Worm (Caenorhabditis elegans) whole organism, L2 larva: Measurements from ENCODE around the gene nmgp-1.
A peak's percentile ranks its signal among the peaks of the same experiment; 100 is the strongest.

ENCODE experiments used
- C34F6.9 ChIP-seq: fragments of 150-350 bp; optimal IDR thresholded peaks from 2 replicates; lab custom pipeline; 2014; ENCODE audit warnings: missing biosample characterization, missing genetic modification characterization
- F13H6.1 ChIP-seq: sonication (generic microtip); optimal IDR thresholded peaks from 2 replicates; lab custom pipeline; 2016; ENCODE audit warnings: missing genetic modification characterization, missing compliant biosample characterization
- R02D3.7 ChIP-seq: fragments of 150-350 bp; optimal IDR thresholded peaks from 2 replicates; lab custom pipeline; 2014; ENCODE audit warnings: missing biosample characterization, missing genetic modification characterization
- Y55F3AM.14 ChIP-seq: fragments of 200-800 bp; sonication (Bioruptor generic); optimal IDR thresholded peaks from 2 replicates; lab custom pipeline; 2018; ENCODE audit warnings: mild to moderate bottlenecking, missing genetic modification characterization, missing compliant biosample characterization
- ZK546.5 ChIP-seq: sonication (generic microtip); optimal IDR thresholded peaks from 2 replicates; lab custom pipeline; 2017; ENCODE audit warnings: missing biosample characterization, missing genetic modification characterization
- aly-2 ChIP-seq: fragments of 150-350 bp; optimal IDR thresholded peaks from 2 replicates; lab custom pipeline; 2014; ENCODE audit warnings: missing biosample characterization, missing genetic modification characterization
- blmp-1 ChIP-seq: sonication (generic microtip); optimal IDR thresholded peaks from 2 replicates; lab custom pipeline; 2017; ENCODE audit warnings: missing genetic modification characterization, mild to moderate bottlenecking, missing compliant biosample characterization, antibody characterized with exemption, moderate library complexity; ENCODE audit not compliant: insufficient read depth
- ceh-16 ChIP-seq: fragments of 150-350 bp; optimal IDR thresholded peaks from 2 replicates; lab custom pipeline; 2014; ENCODE audit warnings: missing biosample characterization, missing genetic modification characterization
- ceh-82 ChIP-seq: fragments of 150-350 bp; optimal IDR thresholded peaks from 2 replicates; lab custom pipeline; 2014; ENCODE audit warnings: missing biosample characterization, missing genetic modification characterization
- crh-2 ChIP-seq: sonication (generic microtip); optimal IDR thresholded peaks from 2 replicates; lab custom pipeline; 2017; ENCODE audit warnings: missing biosample characterization, missing genetic modification characterization
- egl-27 ChIP-seq: sonication (generic microtip); optimal IDR thresholded peaks from 3 replicates; lab custom pipeline; 2017; ENCODE audit warnings: missing biosample characterization, missing genetic modification reagents, missing genetic modification characterization
- elt-1 ChIP-seq: fragments of 150-350 bp; optimal IDR thresholded peaks from 2 replicates; lab custom pipeline; 2014; ENCODE audit warnings: missing biosample characterization, missing genetic modification characterization
- elt-3 ChIP-seq: sonication (generic microtip); optimal IDR thresholded peaks from 2 replicates; lab custom pipeline; 2017; ENCODE audit warnings: missing biosample characterization, missing genetic modification characterization
- fos-1 ChIP-seq: fragments of 150-350 bp; optimal IDR thresholded peaks from 2 replicates; lab custom pipeline; 2014; ENCODE audit warnings: missing biosample characterization, missing genetic modification characterization
- gmeb-1 ChIP-seq: fragments of 150-350 bp; optimal IDR thresholded peaks from 2 replicates; lab custom pipeline; 2014; ENCODE audit warnings: missing biosample characterization, missing genetic modification characterization
- lin-11 ChIP-seq: fragments of 150-350 bp; sonication (generic microtip); optimal IDR thresholded peaks from 2 replicates; lab custom pipeline; 2014; ENCODE audit warnings: missing biosample characterization, missing genetic modification characterization, inconsistent platforms, mixed read lengths
- lin-13 ChIP-seq: fragments of 150-350 bp; optimal IDR thresholded peaks from 2 replicates; lab custom pipeline; 2014; ENCODE audit warnings: missing biosample characterization, missing genetic modification reagents, missing genetic modification characterization
- lin-39 ChIP-seq: fragments of 150-350 bp; optimal IDR thresholded peaks from 2 replicates; lab custom pipeline; 2014; ENCODE audit warnings: missing biosample characterization, missing genetic modification reagents, missing genetic modification characterization
- lsy-2 ChIP-seq, 2 experiments: fragments of 150-350 bp in 1 of 2; sonication (generic microtip) in 1 of 2; optimal IDR thresholded peaks; 2 replicates each; lab custom pipeline; 2014 to 2017; ENCODE audit warnings: missing biosample characterization in 2 of 2, missing genetic modification characterization in 2 of 2
- mab-5 ChIP-seq: fragments of 150-350 bp; optimal IDR thresholded peaks from 2 replicates; lab custom pipeline; 2014; ENCODE audit warnings: missing biosample characterization, missing genetic modification characterization
- mbf-1 ChIP-seq: sonication (generic microtip); optimal IDR thresholded peaks from 2 replicates; lab custom pipeline; 2017; ENCODE audit warnings: missing biosample characterization, missing genetic modification characterization
- nhr-10 ChIP-seq: sonication (generic microtip); optimal IDR thresholded peaks from 2 replicates; lab custom pipeline; 2017; ENCODE audit warnings: missing biosample characterization, missing genetic modification characterization
- nhr-11 ChIP-seq: fragments of 150-350 bp; optimal IDR thresholded peaks from 2 replicates; lab custom pipeline; 2014; ENCODE audit warnings: missing biosample characterization, missing genetic modification characterization
- nhr-12 ChIP-seq: fragments of 150-350 bp; optimal IDR thresholded peaks from 2 replicates; lab custom pipeline; 2014; ENCODE audit warnings: missing biosample characterization, missing genetic modification characterization
- nhr-129 ChIP-seq: fragments of 150-350 bp; optimal IDR thresholded peaks from 2 replicates; lab custom pipeline; 2014; ENCODE audit warnings: missing biosample characterization, missing genetic modification characterization
- nhr-21 ChIP-seq: fragments of 150-350 bp; optimal IDR thresholded peaks from 2 replicates; lab custom pipeline; 2014; ENCODE audit warnings: missing biosample characterization, missing genetic modification characterization
- nhr-23 ChIP-seq: fragments of 150-350 bp; optimal IDR thresholded peaks from 2 replicates; lab custom pipeline; 2014; ENCODE audit warnings: missing biosample characterization, missing genetic modification reagents, missing genetic modification characterization
- nhr-237 ChIP-seq: fragments of 150-350 bp; optimal IDR thresholded peaks from 2 replicates; lab custom pipeline; 2014; ENCODE audit warnings: missing biosample characterization, missing genetic modification characterization
- nhr-25 ChIP-seq: fragments of 150-350 bp; sonication (generic microtip); optimal IDR thresholded peaks from 3 replicates; lab custom pipeline; 2014; ENCODE audit warnings: missing biosample characterization, missing genetic modification characterization
- nhr-6 ChIP-seq: fragments of 150-350 bp; optimal IDR thresholded peaks from 2 replicates; lab custom pipeline; 2014; ENCODE audit warnings: missing biosample characterization, missing genetic modification characterization
- nhr-77 ChIP-seq: fragments of 150-350 bp; optimal IDR thresholded peaks from 2 replicates; lab custom pipeline; 2014; ENCODE audit warnings: missing biosample characterization, missing genetic modification characterization
- peb-1 ChIP-seq: fragments of 150-350 bp; optimal IDR thresholded peaks from 2 replicates; lab custom pipeline; 2014; ENCODE audit warnings: missing biosample characterization, missing genetic modification characterization
- sem-4 ChIP-seq: fragments of 150-350 bp; optimal IDR thresholded peaks from 2 replicates; lab custom pipeline; 2014; ENCODE audit warnings: missing biosample characterization, missing genetic modification reagents, missing genetic modification characterization
- skn-1 ChIP-seq: sonication (generic microtip); optimal IDR thresholded peaks from 2 replicates; lab custom pipeline; 2017; ENCODE audit warnings: missing biosample characterization, missing genetic modification characterization
- sma-3 ChIP-seq: sonication (generic microtip); optimal IDR thresholded peaks from 2 replicates; lab custom pipeline; 2016; ENCODE audit warnings: missing genetic modification reagents, missing genetic modification characterization, missing compliant biosample characterization
- sma-9 ChIP-seq, 2 experiments: fragments of 150-350 bp in 1 of 2; sonication (generic microtip) in 1 of 2; optimal IDR thresholded peaks; 2 replicates each; lab custom pipeline; 2014 to 2016; ENCODE audit warnings: missing genetic modification characterization in 2 of 2, mild to moderate bottlenecking in 1 of 2, missing biosample characterization in 1 of 2, missing compliant biosample characterization in 1 of 2, missing genetic modification reagents in 1 of 2, moderate library complexity in 1 of 2
- snpc-4 ChIP-seq: fragments of 150-350 bp; optimal IDR thresholded peaks from 2 replicates; lab custom pipeline; 2014; ENCODE audit warnings: missing biosample characterization, missing genetic modification characterization
- unc-39 ChIP-seq: fragments of 150-350 bp; optimal IDR thresholded peaks from 2 replicates; lab custom pipeline; 2014; ENCODE audit warnings: missing biosample characterization, missing genetic modification characterization
- zag-1 ChIP-seq: fragments of 150-350 bp; optimal IDR thresholded peaks from 2 replicates; lab custom pipeline; 2014; ENCODE audit warnings: missing biosample characterization, missing genetic modification characterization
- ztf-1 ChIP-seq: fragments of 200-800 bp; sonication (Bioruptor generic); conservative IDR thresholded peaks from 2 replicates; pipeline ENCODE4 v1.3.6; 2022; ENCODE audit warnings: missing genetic modification characterization, missing compliant biosample characterization
- ztf-11 ChIP-seq: sonication (generic microtip); optimal IDR thresholded peaks from 2 replicates; lab custom pipeline; 2017; ENCODE audit warnings: missing biosample characterization, missing genetic modification characterization
- ztf-4 ChIP-seq: fragments of 150-350 bp; optimal IDR thresholded peaks from 2 replicates; lab custom pipeline; 2014; ENCODE audit warnings: missing biosample characterization, missing genetic modification characterization

Gene nmgp-1

DNA sequence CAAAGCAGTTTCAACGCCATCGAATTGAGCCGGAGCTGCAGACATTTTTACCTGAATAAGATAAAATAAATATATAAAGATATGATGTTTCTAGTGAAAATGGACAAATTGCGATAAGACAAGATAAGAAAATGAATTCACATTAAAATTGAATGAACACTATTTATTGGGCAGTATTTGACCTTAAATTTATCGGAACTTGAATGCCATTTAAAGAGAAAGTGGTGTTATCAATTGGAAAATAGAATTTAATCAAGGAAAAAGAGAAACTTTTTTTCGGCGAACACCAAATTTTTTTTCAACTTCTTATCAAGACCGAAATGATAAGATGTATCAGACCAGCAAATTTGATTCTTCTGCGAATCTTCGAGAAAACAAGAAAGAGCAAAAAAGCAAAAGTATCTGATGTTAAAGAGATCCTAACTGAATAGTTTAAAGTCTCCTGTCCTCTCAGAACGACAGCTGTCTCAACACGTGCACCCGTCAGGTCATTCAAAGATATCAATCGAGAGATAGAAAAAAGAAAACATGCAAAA is 29.5 kb downstream of the nmgp-1 start, which contains the start of gene upb-1:
Gene upb-1, minus strand, starts transcription at position 51 of the 536 bp plus-strand sequence.
- TF ChIP-seq ztf-11 (no peak), F13H6.1 (tag; lab: Kevin White, UChicago) (peak; percentile 63), crh-2 (tag; lab: Kevin White, UChicago) (no peak), nhr-129 (tag; lab: Kevin White, UChicago) (peak; percentile 53), nhr-77 (tag; lab: Kevin White, UChicago) (no peak), peb-1 (tag; lab: Kevin White, UChicago) (no peak), nhr-11 (no peak), nhr-6 (tag; lab: Kevin White, UChicago) (no peak), nhr-237 (tag; lab: Kevin White, UChicago) (no peak), ceh-82 (tag; lab: Kevin White, UChicago) (no peak), ZK546.5 (no peak), snpc-4 (no peak), sma-3 (GFP tag; lab: Kevin White, UChicago) (no peak), lin-13 (no peak), lsy-2 (tag; optimal IDR thresholded peaks at IDR 0.05; lab: Kevin White, UChicago) (peak in 1 of 2 experiments; percentile 52), zag-1 (no peak), lin-39 (no peak), mbf-1 (tag; lab: Kevin White, UChicago) (no peak), lin-11 (tag; lab: Kevin White, UChicago) (no peak), aly-2 (tag; lab: Kevin White, UChicago) (no peak), nhr-25 (tag; lab: Kevin White, UChicago) (no peak), ztf-1 (GFP tag; lab: Robert Waterston, UW) (no peak), unc-39 (tag; lab: Kevin White, UChicago) (no peak), fos-1 (tag; lab: Kevin White, UChicago) (peak; percentile 41), blmp-1 (tag; lab: Kevin White, UChicago) (peak; percentile 23), ceh-16 (no peak), elt-3 (tag; lab: Kevin White, UChicago) (no peak), skn-1 (tag; lab: Kevin White, UChicago) (no peak), C34F6.9 (tag; lab: Kevin White, UChicago) (peak; percentile 47), elt-1 (tag; lab: Kevin White, UChicago) (no peak), ztf-4 (tag; lab: Kevin White, UChicago) (no peak), Y55F3AM.14 (GFP tag; lab: Kevin White, UChicago) (no peak), nhr-10 (no peak), sem-4 (tag; lab: Kevin White, UChicago) (no peak), nhr-23 (no peak), sma-9 (GFP tag; optimal IDR thresholded peaks at IDR 0.05; lab: Kevin White, UChicago) (peak; percentile 63), sma-9 (tag; optimal IDR thresholded peaks at IDR 0.05; lab: Kevin White, UChicago) (no peak), gmeb-1 (no peak), nhr-12 (tag; lab: Kevin White, UChicago) (no peak), nhr-21 (no peak), R02D3.7 (no peak), mab-5 (tag; lab: Kevin White, UChicago) (no peak), egl-27 (tag; lab: Kevin White, UChicago) (no peak)

ce11 chrII:6292527-6292926 is 31.9 kb downstream of the nmgp-1 start, which contains the start of gene nyn-3:
Gene nyn-3 (minus strand): TSS chrII:6292627.
- TF ChIP-seq lin-11 (tag; lab: Kevin White, UChicago): no peak
- no peak for TF ChIP-seq nhr-23
- no peak for TF ChIP-seq gmeb-1
- no peak for TF ChIP-seq lin-39
- no peak for TF ChIP-seq nhr-237 (tag; lab: Kevin White, UChicago)
- TF ChIP-seq peb-1 (tag; lab: Kevin White, UChicago): no peak
- no peak for TF ChIP-seq nhr-6 (tag; lab: Kevin White, UChicago)
- TF ChIP-seq zag-1: no peak
- TF ChIP-seq lin-13: no peak
- TF ChIP-seq sem-4 (tag; lab: Kevin White, UChicago): no peak
- no peak for TF ChIP-seq aly-2 (tag; lab: Kevin White, UChicago)
- TF ChIP-seq elt-3 (tag; lab: Kevin White, UChicago): no peak
- TF ChIP-seq egl-27 (tag; lab: Kevin White, UChicago): no peak
